Worm (Caenorhabditis elegans): ENCODE data around the gene F59D12.5.

The F59D12.5 gene

DNA sequence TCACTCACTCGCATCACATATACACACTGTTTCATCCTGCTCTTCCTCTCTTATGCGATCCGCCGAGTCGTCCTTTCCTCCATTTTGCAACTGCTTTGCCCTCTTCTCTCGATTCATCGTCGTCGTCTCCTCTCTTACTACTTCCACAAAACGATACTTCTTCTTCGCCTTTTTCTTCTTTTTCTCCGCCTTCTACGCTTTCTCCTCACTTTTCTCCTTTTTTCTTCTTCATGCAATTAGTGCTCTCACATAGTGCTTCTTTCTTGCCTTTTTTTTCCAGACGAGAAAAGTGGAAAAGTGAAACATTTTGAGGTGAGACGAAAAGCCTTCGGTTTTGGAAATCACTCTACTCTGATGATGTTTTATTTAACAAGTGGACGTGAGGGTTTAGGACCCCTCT lies 12.4 kb upstream of the F59D12.5 start:
- TF ChIP-seq sdc-2 (tag; optimal IDR thresholded peaks at IDR 0.05): no peak
- TF ChIP-seq ttx-3 (tag; optimal IDR thresholded peaks at IDR 0.05): no peak
- TF ChIP-seq nfya-1 (tag; optimal IDR thresholded peaks at IDR 0.05): peak; percentile 25
- no peak for TF ChIP-seq pat-9 (tag; optimal IDR thresholded peaks at IDR 0.05)
- no peak for TF ChIP-seq fkh-6 (tag; optimal IDR thresholded peaks at IDR 0.05)
- TF ChIP-seq dve-1 (tag; optimal IDR thresholded peaks at IDR 0.05): no peak
- peak; percentile 20 for TF ChIP-seq ceh-31 (tag; optimal IDR thresholded peaks at IDR 0.05)
- no peak for TF ChIP-seq che-1 (tag; optimal IDR thresholded peaks at IDR 0.05)
- TF ChIP-seq pqm-1 (tag; optimal IDR thresholded peaks at IDR 0.05): no peak
- TF ChIP-seq fax-1 (tag; optimal IDR thresholded peaks at IDR 0.05): no peak
- no peak for TF ChIP-seq nhr-232 (tag; optimal IDR thresholded peaks at IDR 0.05)
- no peak for TF ChIP-seq gmeb-2 (tag; optimal IDR thresholded peaks at IDR 0.05)
- TF ChIP-seq unc-42 (tag; optimal IDR thresholded peaks at IDR 0.05): peak; percentile 50
- TF ChIP-seq sox-4 (tag; optimal IDR thresholded peaks at IDR 0.05): no peak

DNA sequence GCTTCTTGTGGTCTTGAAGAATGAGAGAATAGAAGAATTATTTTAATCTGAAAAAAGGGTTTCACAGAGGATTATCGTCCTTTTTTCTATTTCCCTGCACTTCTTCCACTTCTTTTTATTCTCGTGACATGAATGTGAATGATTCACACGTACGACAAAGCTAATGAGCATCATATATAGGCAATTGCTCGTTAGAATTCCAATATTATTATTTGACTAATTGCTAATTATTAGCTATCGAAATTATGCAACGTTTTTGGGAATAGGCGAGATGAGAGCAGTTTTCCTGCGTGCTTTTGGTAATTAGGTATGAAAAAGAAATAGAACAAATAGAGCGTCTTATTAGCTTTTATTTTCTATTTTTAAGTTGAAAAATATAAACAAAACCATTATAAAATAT lies 10.6 kb upstream of the F59D12.5 start:
- TF ChIP-seq sox-2 (GFP tag; IDR thresholded peaks at IDR 0.05) (no peak), che-1 (tag; optimal IDR thresholded peaks at IDR 0.05) (no peak), fax-1 (tag; optimal IDR thresholded peaks at IDR 0.05) (no peak), hlh-8 (tag; optimal IDR thresholded peaks at IDR 0.05) (no peak), unc-86 (tag; optimal IDR thresholded peaks at IDR 0.05) (no peak), npax-4 (tag; optimal IDR thresholded peaks at IDR 0.05) (no peak), C08G9.2 (tag; optimal IDR thresholded peaks at IDR 0.05) (no peak), unc-3 (GFP tag; conservative IDR thresholded peaks at IDR 0.05) (no peak), unc-3 (tag; optimal IDR thresholded peaks at IDR 0.05) (no peak), ama-1 (optimal IDR thresholded peaks at IDR 0.05) (no peak), ets-4 (tag; optimal IDR thresholded peaks at IDR 0.05) (no peak), elt-4 (tag; optimal IDR thresholded peaks at IDR 0.05) (no peak), hlh-6 (tag; optimal IDR thresholded peaks at IDR 0.05) (no peak), ref-2 (tag; optimal IDR thresholded peaks at IDR 0.05) (no peak), dmd-4 (tag; optimal IDR thresholded peaks at IDR 0.05; ENCODE audit: borderline replicate concordance) (no peak), mec-3 (tag; optimal IDR thresholded peaks at IDR 0.05; ENCODE audit: borderline replicate concordance) (no peak), ttx-3 (tag; optimal IDR thresholded peaks at IDR 0.05) (no peak), eyg-1 (tag; optimal IDR thresholded peaks at IDR 0.05) (no peak), pqm-1 (tag; optimal IDR thresholded peaks at IDR 0.05) (no peak), ceh-24 (tag; optimal IDR thresholded peaks at IDR 0.05) (no peak), hlh-15 (tag; optimal IDR thresholded peaks at IDR 0.05) (no peak)

- TF ChIP-seq rnt-1 (tag; optimal IDR thresholded peaks at IDR 0.05) (no peak), elt-4 (tag; optimal IDR thresholded peaks at IDR 0.05) (no peak), fax-1 (tag; optimal IDR thresholded peaks at IDR 0.05) (no peak), T23F11.4 (GFP tag; optimal IDR thresholded peaks at IDR 0.05) (no peak), pag-3 (tag; optimal IDR thresholded peaks at IDR 0.05; ENCODE audit: borderline replicate concordance) (no peak), gmeb-2 (tag; optimal IDR thresholded peaks at IDR 0.05) (no peak), syd-9 (tag; optimal IDR thresholded peaks at IDR 0.05) (no peak)
Observed at ce11 chrX:15655623-15656022, 8.5 kb upstream of the F59D12.5 start.

DNA sequence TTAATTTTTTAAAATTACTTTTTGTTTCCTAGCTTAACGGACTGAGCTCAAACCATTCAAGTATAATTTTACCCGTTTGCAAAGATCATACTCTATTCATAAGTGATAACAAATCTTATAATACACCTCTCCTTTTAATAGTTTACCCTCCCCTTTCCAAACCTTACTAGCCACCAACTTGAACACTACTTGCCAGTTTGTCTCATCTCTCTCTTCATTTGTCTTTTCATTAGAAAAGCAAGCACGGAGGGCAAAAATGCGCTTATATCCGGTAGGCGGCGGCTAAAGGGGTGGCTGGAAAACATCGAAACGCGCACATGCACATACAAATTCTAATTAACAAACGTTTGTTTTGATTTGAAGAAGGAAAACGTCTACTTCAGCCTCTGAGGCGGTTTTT lies 7.8 kb upstream of the F59D12.5 start:
- TF ChIP-seq ceh-19 (GFP tag; optimal IDR thresholded peaks at IDR 0.05): no peak
- no peak for TF ChIP-seq tbx-2 (tag; optimal IDR thresholded peaks at IDR 0.05)
- TF ChIP-seq madf-2 (tag; optimal IDR thresholded peaks at IDR 0.05): no peak
- TF ChIP-seq ceh-45 (GFP tag; IDR thresholded peaks at IDR 0.05): no peak
- peak; percentile 68 for TF ChIP-seq sdc-2 (tag; optimal IDR thresholded peaks at IDR 0.05)
- TF ChIP-seq elt-2 (tag; optimal IDR thresholded peaks at IDR 0.05): no peak
- no peak for TF ChIP-seq pros-1 (tag; optimal IDR thresholded peaks at IDR 0.05)

All from whole organism, late embryonic.